Worm (Caenorhabditis elegans) whole organism, L4 larva: Measurements from ENCODE around the gene cutl-11.

Source experiments
- D1046.2 ChIP-seq: fragments of 200-800 bp; sonication (Bioruptor generic); IDR thresholded peaks from 2 replicates; pipeline ENCODE4 v1.3.6; 2022; ENCODE audit warnings: missing genetic modification characterization, missing compliant biosample characterization
- F26F4.8 ChIP-seq: fragments of 200-800 bp; sonication (Bioruptor generic); conservative IDR thresholded peaks from 2 replicates; pipeline ENCODE4 v1.3.6; 2022; ENCODE audit warnings: missing genetic modification characterization, missing compliant biosample characterization
- T20F7.1 ChIP-seq: fragments of 200-800 bp; sonication (Bioruptor generic); optimal IDR thresholded peaks from 2 replicates; lab custom pipeline; 2018; ENCODE audit warnings: mild to moderate bottlenecking, missing genetic modification characterization, missing compliant biosample characterization
- Y105C5A.15 ChIP-seq: fragments of 200-800 bp; sonication (Bioruptor generic); IDR thresholded peaks from 2 replicates; pipeline ENCODE4 v1.3.6; 2022; ENCODE audit warnings: missing genetic modification characterization, missing compliant biosample characterization
- Y48G9A.11 ChIP-seq: fragments of 200-800 bp; sonication (Bioruptor generic); IDR thresholded peaks from 2 replicates; pipeline ENCODE4 v1.3.6; 2022; ENCODE audit warnings: missing genetic modification reagents, missing genetic modification characterization, missing compliant biosample characterization
- Y75B8A.6 ChIP-seq: fragments of 200-800 bp; sonication (Bioruptor generic); IDR thresholded peaks from 2 replicates; pipeline ENCODE4 v1.3.6; 2022; ENCODE audit warnings: missing genetic modification reagents, missing genetic modification characterization, missing compliant biosample characterization
- ZK546.5 ChIP-seq, 2 experiments: sonication (generic microtip); optimal IDR thresholded peaks; 2 replicates each; lab custom pipeline; 2017; ENCODE audit warnings: missing biosample characterization in 2 of 2, missing genetic modification characterization in 2 of 2
- arid-1 ChIP-seq: fragments of 200-800 bp; sonication (Bioruptor generic); conservative IDR thresholded peaks from 2 replicates; pipeline ENCODE4 v1.3.6; 2022; ENCODE audit warnings: missing genetic modification reagents, missing genetic modification characterization, missing compliant biosample characterization
- attf-4 ChIP-seq: sonication (generic microtip); optimal IDR thresholded peaks from 3 replicates; lab custom pipeline; 2017; ENCODE audit warnings: missing biosample characterization, missing genetic modification characterization
- ceh-20 ChIP-seq: fragments of 200-800 bp; sonication (Bioruptor generic); IDR thresholded peaks from 2 replicates; pipeline ENCODE4 v1.3.6; 2022; ENCODE audit warnings: missing genetic modification reagents, missing genetic modification characterization, missing compliant biosample characterization
- ceh-44 ChIP-seq: fragments of 200-800 bp; sonication (Bioruptor generic); IDR thresholded peaks from 2 replicates; pipeline ENCODE4 v1.3.6; 2022; ENCODE audit warnings: missing genetic modification reagents, missing genetic modification characterization, missing compliant biosample characterization
- ceh-62 ChIP-seq: sonication (generic microtip); optimal IDR thresholded peaks from 2 replicates; lab custom pipeline; 2017; ENCODE audit warnings: missing biosample characterization, missing genetic modification characterization
- ctbp-1 ChIP-seq: fragments of 200-800 bp; sonication (Bioruptor generic); IDR thresholded peaks from 2 replicates; pipeline ENCODE4 v1.3.6; 2022; ENCODE audit warnings: missing genetic modification reagents, missing genetic modification characterization, missing compliant biosample characterization
- daf-12 ChIP-seq: fragments of 150-350 bp; optimal IDR thresholded peaks from 2 replicates; lab custom pipeline; 2014; ENCODE audit warnings: missing biosample characterization, missing genetic modification reagents, missing genetic modification characterization
- daf-16 ChIP-seq, 3 experiments: sonication (generic microtip); optimal IDR thresholded peaks; 2 replicates each; lab custom pipeline; 2016 to 2017; ENCODE audit warnings: missing genetic modification characterization in 3 of 3, missing genetic modification reagents in 3 of 3, mild to moderate bottlenecking in 2 of 3, missing compliant biosample characterization in 2 of 3, missing biosample characterization in 1 of 3, moderate library complexity in 1 of 3
- daf-19 ChIP-seq: fragments of 200-800 bp; sonication (Bioruptor generic); conservative IDR thresholded peaks from 2 replicates; pipeline ENCODE4 v1.3.6; 2022; ENCODE audit warnings: missing genetic modification characterization, missing compliant biosample characterization
- dmd-9 ChIP-seq: fragments of 200-800 bp; sonication (Bioruptor generic); IDR thresholded peaks from 2 replicates; pipeline ENCODE4 v1.3.6; 2022; ENCODE audit warnings: missing genetic modification reagents, missing genetic modification characterization, missing compliant biosample characterization
- dpl-1 ChIP-seq: fragments of 150-350 bp; optimal IDR thresholded peaks from 2 replicates; lab custom pipeline; 2014; ENCODE audit warnings: missing biosample characterization, missing genetic modification reagents, missing genetic modification characterization
- dve-1 ChIP-seq: sonication (generic microtip); optimal IDR thresholded peaks from 2 replicates; lab custom pipeline; 2017; ENCODE audit warnings: antibody characterized with exemption, mild to moderate bottlenecking, missing genetic modification characterization, missing compliant biosample characterization; ENCODE audit not compliant: insufficient read depth
- fos-1 ChIP-seq: fragments of 150-350 bp; optimal IDR thresholded peaks from 2 replicates; lab custom pipeline; 2014; ENCODE audit warnings: missing biosample characterization, missing genetic modification characterization
- gei-8 ChIP-seq: fragments of 200-800 bp; sonication (Bioruptor generic); optimal IDR thresholded peaks from 2 replicates; lab custom pipeline; 2018; ENCODE audit warnings: mild to moderate bottlenecking, missing genetic modification characterization, missing compliant biosample characterization
- hif-1 ChIP-seq, 2 experiments: sonication (generic microtip); optimal IDR thresholded peaks; 2 replicates each; lab custom pipeline; 2016 to 2017; ENCODE audit warnings: missing compliant biosample characterization in 2 of 2, missing genetic modification characterization in 2 of 2, missing genetic modification reagents in 2 of 2, missing genotype in 2 of 2, mild to moderate bottlenecking in 1 of 2
- hmg-1.1 ChIP-seq: fragments of 200-800 bp; sonication (Bioruptor generic); IDR thresholded peaks from 2 replicates; pipeline ENCODE4 v1.3.6; 2022; ENCODE audit warnings: missing genetic modification reagents, missing genetic modification characterization, missing compliant biosample characterization
- lin-1 ChIP-seq: fragments of 200-800 bp; sonication (Bioruptor generic); IDR thresholded peaks from 2 replicates; pipeline ENCODE4 v1.3.6; 2022; ENCODE audit warnings: missing genetic modification reagents, missing genetic modification characterization, missing compliant biosample characterization
- lin-13 ChIP-seq: fragments of 150-350 bp; optimal IDR thresholded peaks from 2 replicates; lab custom pipeline; 2014; ENCODE audit warnings: missing biosample characterization, missing genetic modification reagents, missing genetic modification characterization
- lin-29 ChIP-seq: fragments of 200-800 bp; sonication (Bioruptor generic); IDR thresholded peaks from 2 replicates; pipeline ENCODE4 v1.3.6; 2022; ENCODE audit warnings: missing genetic modification reagents, missing genetic modification characterization, missing compliant biosample characterization
- lir-3 ChIP-seq: sonication (generic microtip); optimal IDR thresholded peaks from 2 replicates; lab custom pipeline; 2016; ENCODE audit warnings: mild to moderate bottlenecking, missing genetic modification characterization, missing compliant biosample characterization
- madf-9 ChIP-seq: fragments of 200-800 bp; sonication (Bioruptor generic); conservative IDR thresholded peaks from 2 replicates; pipeline ENCODE4 v1.3.6; 2022; ENCODE audit warnings: missing genetic modification reagents, missing genetic modification characterization, missing compliant biosample characterization
- mxl-2 ChIP-seq: fragments of 200-800 bp; sonication (Bioruptor generic); conservative IDR thresholded peaks from 2 replicates; pipeline ENCODE4 v1.3.6; 2022; ENCODE audit warnings: missing genetic modification reagents, missing genetic modification characterization, missing compliant biosample characterization
- nhr-28 ChIP-seq: fragments of 150-350 bp; optimal IDR thresholded peaks from 2 replicates; lab custom pipeline; 2014; ENCODE audit warnings: missing biosample characterization, missing genetic modification characterization
- nhr-41 ChIP-seq: fragments of 200-800 bp; sonication (Bioruptor generic); IDR thresholded peaks from 2 replicates; pipeline ENCODE4 v1.3.6; 2022; ENCODE audit warnings: missing genetic modification reagents, missing genetic modification characterization, missing compliant biosample characterization
- pha-4 ChIP-seq, 2 experiments: fragments of 150-350 bp in 1 of 2; fragments of 200-800 bp in 1 of 2; sonication (Bioruptor generic) in 1 of 2; IDR thresholded peaks in 1 of 2; optimal IDR thresholded peaks in 1 of 2; 2 replicates each; pipeline versions ENCODE4 v1.3.6 to Lab custom; 2014 to 2022; ENCODE audit warnings: missing genetic modification characterization in 2 of 2, missing genetic modification reagents in 2 of 2, missing biosample characterization in 1 of 2, missing compliant biosample characterization in 1 of 2
- php-3 ChIP-seq: fragments of 200-800 bp; sonication (Bioruptor generic); IDR thresholded peaks from 2 replicates; pipeline ENCODE4 v1.3.6; 2022; ENCODE audit warnings: missing genetic modification reagents, missing genetic modification characterization, missing compliant biosample characterization
- pqm-1 ChIP-seq: sonication (generic microtip); optimal IDR thresholded peaks from 2 replicates; lab custom pipeline; 2017; ENCODE audit warnings: missing biosample characterization, missing genetic modification characterization
- rbr-2 ChIP-seq: sonication (generic microtip); optimal IDR thresholded peaks from 2 replicates; lab custom pipeline; 2016; ENCODE audit warnings: missing genotype, missing genetic modification characterization, missing compliant biosample characterization
- saeg-2 ChIP-seq: fragments of 200-800 bp; sonication (Bioruptor generic); IDR thresholded peaks from 2 replicates; pipeline ENCODE4 v1.3.6; 2022; ENCODE audit warnings: missing genetic modification reagents, missing genetic modification characterization, missing compliant biosample characterization
- skn-1 ChIP-seq: fragments of 150-350 bp; optimal IDR thresholded peaks from 2 replicates; lab custom pipeline; 2014; ENCODE audit warnings: missing biosample characterization, missing genetic modification characterization
- snpc-4 ChIP-seq: fragments of 150-350 bp; optimal IDR thresholded peaks from 2 replicates; lab custom pipeline; 2014; ENCODE audit warnings: missing biosample characterization, missing genetic modification characterization
- spr-1 ChIP-seq: sonication (generic microtip); optimal IDR thresholded peaks from 2 replicates; lab custom pipeline; 2016; ENCODE audit warnings: mild to moderate bottlenecking, missing genetic modification characterization, missing compliant biosample characterization
- spr-3 ChIP-seq: fragments of 200-800 bp; sonication (Bioruptor generic); optimal IDR thresholded peaks from 2 replicates; lab custom pipeline; 2018; ENCODE audit warnings: mild to moderate bottlenecking, missing genetic modification characterization, missing compliant biosample characterization
- tag-97 ChIP-seq: fragments of 200-800 bp; sonication (Bioruptor generic); IDR thresholded peaks from 2 replicates; pipeline ENCODE4 v1.3.6; 2022; ENCODE audit warnings: missing genetic modification characterization, missing compliant biosample characterization
- unc-130 ChIP-seq: sonication (generic microtip); optimal IDR thresholded peaks from 2 replicates; lab custom pipeline; 2016; ENCODE audit warnings: missing genetic modification reagents, missing genetic modification characterization, missing compliant biosample characterization
- vab-7 ChIP-seq: fragments of 200-800 bp; sonication (Bioruptor generic); IDR thresholded peaks from 2 replicates; pipeline ENCODE4 v1.3.6; 2022; ENCODE audit warnings: missing genetic modification reagents, missing genetic modification characterization, missing compliant biosample characterization
- zag-1 ChIP-seq: fragments of 150-350 bp; optimal IDR thresholded peaks from 2 replicates; lab custom pipeline; 2014; ENCODE audit warnings: missing biosample characterization, missing genetic modification characterization
- zfp-3 ChIP-seq: fragments of 200-800 bp; sonication (Bioruptor generic); conservative IDR thresholded peaks from 2 replicates; pipeline ENCODE4 v1.3.6; 2022; ENCODE audit warnings: missing genetic modification reagents, missing genetic modification characterization, missing compliant biosample characterization
- ztf-7 ChIP-seq: fragments of 150-350 bp; optimal IDR thresholded peaks from 2 replicates; lab custom pipeline; 2014; ENCODE audit warnings: missing biosample characterization, missing genetic modification characterization

The cutl-11 gene

DNA sequence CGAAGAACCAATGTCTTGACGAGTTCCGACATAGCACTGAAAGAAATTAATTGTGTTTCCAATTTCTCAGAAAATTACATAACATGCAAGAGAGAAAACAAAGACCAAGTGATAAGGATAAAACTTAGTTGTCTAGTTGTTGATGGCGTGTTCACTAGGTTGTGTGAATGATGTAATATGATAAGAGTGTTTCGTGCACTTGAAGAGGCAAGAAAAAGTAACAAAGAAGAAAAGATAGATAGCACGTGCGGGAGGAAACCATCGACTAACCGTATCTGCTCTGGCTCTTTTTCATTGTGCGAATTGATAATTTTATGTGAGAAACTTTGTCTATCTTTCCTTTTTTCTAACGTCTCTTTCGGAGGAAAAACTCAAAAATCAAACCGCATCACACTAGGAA lies 11.0 kb upstream of the cutl-11 start, which contains the start of gene sfxn-1.5 (continued):
- TF ChIP-seq pqm-1 (tag; lab: Kevin White, UChicago), result peak; percentile 97
- TF ChIP-seq, all 104 proteins: peak for 25

DNA sequence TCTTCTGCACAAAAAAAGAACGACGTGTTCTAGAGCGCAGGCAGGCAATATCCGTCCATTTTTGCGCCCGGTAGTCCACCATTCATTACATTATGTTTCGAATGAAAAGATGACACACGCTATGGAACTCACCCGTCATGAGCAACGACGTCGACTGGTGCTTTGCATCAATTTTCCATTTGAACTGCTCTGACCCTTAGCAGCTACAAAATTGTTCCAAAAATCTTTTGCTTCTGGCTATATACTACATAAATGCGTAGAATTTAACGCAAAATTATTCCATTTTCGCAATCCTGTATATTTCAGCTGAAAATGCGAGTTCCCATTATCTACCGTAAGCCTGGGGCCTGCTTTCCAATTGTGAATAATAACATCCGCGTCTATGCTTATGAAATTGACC lies 7.7 kb upstream of the cutl-11 start, which contains the start of gene T04F8.3:
Gene T04F8.3, plus strand, starts transcription at position 301 of the 400 bp plus-strand sequence.
- TF ChIP-seq daf-19 (GFP tag; lab: Robert Waterston, UW), result no peak
- no peak for TF ChIP-seq lir-3 (tag; lab: Kevin White, UChicago)
- TF ChIP-seq nhr-28 (tag; lab: Kevin White, UChicago), result no peak
- no peak for TF ChIP-seq nhr-41
- TF ChIP-seq ceh-62, result no peak

DNA sequence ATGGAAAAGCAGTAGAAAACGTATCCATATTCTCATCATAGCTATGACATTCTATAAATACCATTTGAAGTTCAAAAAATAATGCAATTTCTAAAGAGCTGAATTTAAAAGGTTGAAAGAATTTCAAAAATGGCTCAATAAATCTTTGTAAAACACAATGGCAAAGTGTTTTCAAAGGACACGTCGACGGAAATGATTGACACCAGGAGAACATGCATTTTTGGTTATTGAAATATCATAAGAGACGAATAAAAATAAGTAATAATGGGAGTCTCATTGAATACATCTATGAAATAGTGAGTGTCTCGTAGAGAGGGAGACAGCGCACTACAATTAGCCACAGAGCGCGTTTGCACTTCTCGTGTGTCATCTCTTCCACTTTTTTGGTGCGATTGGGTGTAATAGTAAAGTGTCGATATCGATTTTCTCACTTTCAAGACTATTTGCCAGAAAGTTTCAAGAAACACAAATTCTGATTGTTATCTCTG lies 5.9 kb upstream of the cutl-11 start, which contains the start of gene T04F8.2:
Gene T04F8.2, minus strand, starts transcription at position 51 of the 488 bp plus-strand sequence.
- no peak for TF ChIP-seq ceh-62
- no peak for TF ChIP-seq php-3 (GFP tag; lab: Robert Waterston, UW)
- TF ChIP-seq daf-12 (tag; lab: Kevin White, UChicago), result no peak
- TF ChIP-seq Y75B8A.6 (GFP tag; lab: Robert Waterston, UW), result no peak
- no peak for TF ChIP-seq lin-29 (GFP tag; lab: Robert Waterston, UW)
- peak; percentile 48 for TF ChIP-seq rbr-2 (tag; lab: Kevin White, UChicago)
- TF ChIP-seq ztf-7 (tag; lab: Kevin White, UChicago), result peak; percentile 55
- no peak for TF ChIP-seq attf-4
- TF ChIP-seq arid-1 (GFP tag; lab: Robert Waterston, UW), result no peak
- TF ChIP-seq ZK546.5 (tag; optimal IDR thresholded peaks at IDR 0.05; lab: Kevin White, UChicago), result no peak
- TF ChIP-seq spr-3 (GFP tag; lab: Kevin White, UChicago), result no peak
- no peak for TF ChIP-seq D1046.2 (GFP tag; lab: Robert Waterston, UW)
- no peak for TF ChIP-seq zag-1
- no peak for TF ChIP-seq vab-7
- no peak for TF ChIP-seq zfp-3
- no peak for TF ChIP-seq lin-1
- no peak for TF ChIP-seq Y105C5A.15 (GFP tag; lab: Robert Waterston, UW)
- TF ChIP-seq nhr-41, result no peak
- no peak for TF ChIP-seq gei-8 (GFP tag; lab: Kevin White, UChicago)
- no peak for TF ChIP-seq dmd-9
- no peak for TF ChIP-seq mxl-2
- TF ChIP-seq ceh-44, result no peak
- TF ChIP-seq lin-13 (GFP tag; lab: Kevin White, UChicago), result peak; percentile 25
- no peak for TF ChIP-seq spr-1 (tag; lab: Kevin White, UChicago)
- no peak for TF ChIP-seq snpc-4
- no peak for TF ChIP-seq F26F4.8
- no peak for TF ChIP-seq skn-1 (tag; lab: Kevin White, UChicago)
- no peak for TF ChIP-seq ctbp-1
- TF ChIP-seq saeg-2, result no peak
- TF ChIP-seq Y48G9A.11 (GFP tag; lab: Robert Waterston, UW), result no peak
- TF ChIP-seq unc-130 (GFP tag; lab: Kevin White, UChicago), result no peak
- no peak for TF ChIP-seq daf-16 (GFP tag; optimal IDR thresholded peaks at IDR 0.05; lab: Kevin White, UChicago)
- no peak for TF ChIP-seq daf-16 (tag; optimal IDR thresholded peaks at IDR 0.05; lab: Kevin White, UChicago)
- TF ChIP-seq hmg-1.1 (GFP tag; lab: Robert Waterston, UW), result peak; percentile 60
- peak; percentile 48 for TF ChIP-seq T20F7.1 (GFP tag; lab: Kevin White, UChicago)
- TF ChIP-seq madf-9 (GFP tag; lab: Robert Waterston, UW), result no peak
- TF ChIP-seq daf-19 (GFP tag; lab: Robert Waterston, UW), result no peak
- TF ChIP-seq hif-1 (tag; optimal IDR thresholded peaks at IDR 0.05; lab: Kevin White, UChicago), result peak in 1 of 2 experiments; percentile 43
- peak; percentile 98 for TF ChIP-seq nhr-28 (tag; lab: Kevin White, UChicago)
- TF ChIP-seq pha-4 (GFP tag; IDR thresholded peaks at IDR 0.05; lab: Robert Waterston, UW), result no peak
- peak; percentile 78 for TF ChIP-seq pha-4 (tag; optimal IDR thresholded peaks at IDR 0.05; lab: Kevin White, UChicago)
- TF ChIP-seq tag-97, result no peak
- TF ChIP-seq fos-1 (tag; lab: Kevin White, UChicago), result no peak
- peak; percentile 42 for TF ChIP-seq dpl-1 (GFP tag; lab: Kevin White, UChicago)
- peak; percentile 49; the same call in 1 of the 2 replicates for TF ChIP-seq ceh-20 (GFP tag; lab: Robert Waterston, UW)
- TF ChIP-seq dve-1 (tag; lab: Kevin White, UChicago), result peak; percentile 90
